Worm (Caenorhabditis elegans): ENCODE results near the gene T01D1.3.

DNA sequence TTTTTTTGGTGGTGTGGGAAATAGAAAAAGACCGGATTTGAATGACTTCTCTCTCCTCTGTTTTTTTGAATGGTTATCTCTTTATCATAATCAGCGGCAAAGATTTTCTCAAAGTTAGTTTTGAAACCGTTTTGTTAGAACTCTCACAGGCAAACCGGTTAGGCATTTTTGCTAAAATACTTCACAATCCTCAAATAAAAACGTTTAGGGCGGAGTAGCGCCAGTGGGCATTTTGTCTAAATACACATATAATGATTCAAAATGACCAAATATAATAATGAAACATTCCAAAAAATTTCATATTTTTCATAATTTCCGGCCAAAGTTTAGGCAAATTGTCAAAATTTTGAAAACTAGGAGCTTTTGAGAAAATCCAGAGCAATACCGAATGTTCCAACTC is at the start of gene T01D1.3:
- TF ChIP-seq T07F8.4 (tag; optimal IDR thresholded peaks at IDR 0.05) (no peak), snpc-1.1 (tag; optimal IDR thresholded peaks at IDR 0.05; ENCODE audit: insufficient read depth) (no peak), die-1 (tag; optimal IDR thresholded peaks at IDR 0.05) (no peak), efl-1 (GFP tag; optimal IDR thresholded peaks at IDR 0.05) (no peak)

Measured in whole organism, young adult.